Worm (Caenorhabditis elegans) whole organism, L2 larva: ENCODE measurements around the gene lipl-2.

Source experiments
- ZK546.5 ChIP-seq: sonication (generic microtip); optimal IDR thresholded peaks from 2 replicates; lab custom pipeline; 2017; ENCODE audit warnings: missing biosample characterization, missing genetic modification characterization
- ama-1 ChIP-seq: fragments of 150-350 bp; optimal IDR thresholded peaks from 2 replicates; lab custom pipeline; 2018; ENCODE audit warnings: inconsistent platforms
- blmp-1 ChIP-seq: sonication (generic microtip); optimal IDR thresholded peaks from 2 replicates; lab custom pipeline; 2017; ENCODE audit warnings: missing genetic modification characterization, mild to moderate bottlenecking, missing compliant biosample characterization, antibody characterized with exemption, moderate library complexity; ENCODE audit not compliant: insufficient read depth
- egl-27 ChIP-seq: sonication (generic microtip); optimal IDR thresholded peaks from 3 replicates; lab custom pipeline; 2017; ENCODE audit warnings: missing biosample characterization, missing genetic modification reagents, missing genetic modification characterization
- elt-1 ChIP-seq: fragments of 150-350 bp; optimal IDR thresholded peaks from 2 replicates; lab custom pipeline; 2014; ENCODE audit warnings: missing biosample characterization, missing genetic modification characterization
- lin-13 ChIP-seq: fragments of 150-350 bp; optimal IDR thresholded peaks from 2 replicates; lab custom pipeline; 2014; ENCODE audit warnings: missing biosample characterization, missing genetic modification reagents, missing genetic modification characterization
- nhr-77 ChIP-seq: fragments of 150-350 bp; optimal IDR thresholded peaks from 2 replicates; lab custom pipeline; 2014; ENCODE audit warnings: missing biosample characterization, missing genetic modification characterization
- zag-1 ChIP-seq: fragments of 150-350 bp; optimal IDR thresholded peaks from 2 replicates; lab custom pipeline; 2014; ENCODE audit warnings: missing biosample characterization, missing genetic modification characterization

- no peak for TF ChIP-seq zag-1
- TF ChIP-seq ama-1 (lab: Kevin White, UChicago), result no peak
- no peak for TF ChIP-seq elt-1 (tag; lab: Kevin White, UChicago)
- no peak for TF ChIP-seq nhr-77 (tag; lab: Kevin White, UChicago)
- no peak for TF ChIP-seq lin-13 (GFP tag; lab: Kevin White, UChicago)
- no peak for TF ChIP-seq egl-27 (tag; lab: Kevin White, UChicago)
- TF ChIP-seq blmp-1 (tag; lab: Kevin White, UChicago), result no peak
- no peak for TF ChIP-seq ZK546.5 (tag; lab: Kevin White, UChicago)
Observed at ce11 chrV:9771311-9771710, 20.1 kb upstream of the lipl-2 start.
